Worm (Caenorhabditis elegans) whole organism, early embryonic: ENCODE measurements around the gene C45G9.10.

Source experiments
- B0310.2 ChIP-seq: sonication (generic microtip); optimal IDR thresholded peaks from 2 replicates; lab custom pipeline; 2016; ENCODE audit warnings: mild to moderate bottlenecking, missing genetic modification characterization, missing compliant biosample characterization
- F13C5.2 ChIP-seq: sonication (generic microtip); optimal IDR thresholded peaks from 2 replicates; lab custom pipeline; 2017; ENCODE audit warnings: mild to moderate bottlenecking, missing genetic modification characterization, inconsistent platforms, missing compliant biosample characterization
- aly-1 ChIP-seq: sonication (generic microtip); optimal IDR thresholded peaks from 2 replicates; lab custom pipeline; 2016; ENCODE audit warnings: missing genetic modification characterization, missing compliant biosample characterization
- ama-1 ChIP-seq: fragments of 150-350 bp; optimal IDR thresholded peaks from 2 replicates; lab custom pipeline; 2014
- ceh-13 ChIP-seq: fragments of 200-800 bp; sonication (Bioruptor generic); optimal IDR thresholded peaks from 2 replicates; lab custom pipeline; 2018; ENCODE audit warnings: mild to moderate bottlenecking, missing genetic modification characterization, missing compliant biosample characterization
- ceh-36 ChIP-seq: sonication (generic microtip); optimal IDR thresholded peaks from 2 replicates; lab custom pipeline; 2016; ENCODE audit warnings: missing genetic modification characterization, inconsistent platforms, missing compliant biosample characterization
- ets-7 ChIP-seq: sonication (generic microtip); optimal IDR thresholded peaks from 2 replicates; lab custom pipeline; 2016; ENCODE audit warnings: missing genotype, missing genetic modification characterization, missing compliant biosample characterization
- flt-1 ChIP-seq: fragments of 200-800 bp; sonication (Bioruptor generic); IDR thresholded peaks from 2 replicates; pipeline ENCODE4 v1.3.6; 2022; ENCODE audit warnings: missing genetic modification characterization, missing compliant biosample characterization
- hmbx-1 ChIP-seq: sonication (generic microtip); optimal IDR thresholded peaks from 2 replicates; lab custom pipeline; 2016; ENCODE audit warnings: mild to moderate bottlenecking, missing genetic modification characterization, missing compliant biosample characterization
- hmg-4 ChIP-seq: fragments of 200-800 bp; sonication (Bioruptor generic); optimal IDR thresholded peaks from 2 replicates; lab custom pipeline; 2018; ENCODE audit warnings: mild to moderate bottlenecking, missing genetic modification characterization, missing compliant biosample characterization
- hnd-1 ChIP-seq: sonication (generic microtip); optimal IDR thresholded peaks from 2 replicates; lab custom pipeline; 2016; ENCODE audit warnings: missing genetic modification characterization, missing compliant biosample characterization
- pes-1 ChIP-seq: fragments of 200-800 bp; sonication (Bioruptor generic); IDR thresholded peaks from 2 replicates; pipeline ENCODE4 v1.3.6; 2022; ENCODE audit warnings: missing genetic modification reagents, missing genetic modification characterization, missing compliant biosample characterization
- scrt-1 ChIP-seq: fragments of 200-800 bp; sonication (Bioruptor generic); IDR thresholded peaks from 2 replicates; pipeline ENCODE4 v1.3.6; 2022; ENCODE audit warnings: missing genetic modification characterization, missing compliant biosample characterization
- sea-1 ChIP-seq: fragments of 200-800 bp; sonication (Bioruptor generic); conservative IDR thresholded peaks from 2 replicates; pipeline ENCODE4 v1.3.6; 2022; ENCODE audit warnings: missing genetic modification characterization, missing compliant biosample characterization
- tbx-11 ChIP-seq: fragments of 200-800 bp; sonication (Bioruptor generic); IDR thresholded peaks from 2 replicates; pipeline ENCODE4 v1.3.6; 2022; ENCODE audit warnings: missing genetic modification characterization, missing compliant biosample characterization
- tbx-37 ChIP-seq: fragments of 200-800 bp; sonication (Bioruptor generic); conservative IDR thresholded peaks from 2 replicates; pipeline ENCODE4 v1.3.6; 2022; ENCODE audit warnings: missing genetic modification reagents, missing genetic modification characterization, missing compliant biosample characterization
- tra-4 ChIP-seq: sonication (generic microtip); optimal IDR thresholded peaks from 2 replicates; lab custom pipeline; 2017; ENCODE audit warnings: missing genetic modification characterization, missing compliant biosample characterization

C45G9.10 gene

DNA sequence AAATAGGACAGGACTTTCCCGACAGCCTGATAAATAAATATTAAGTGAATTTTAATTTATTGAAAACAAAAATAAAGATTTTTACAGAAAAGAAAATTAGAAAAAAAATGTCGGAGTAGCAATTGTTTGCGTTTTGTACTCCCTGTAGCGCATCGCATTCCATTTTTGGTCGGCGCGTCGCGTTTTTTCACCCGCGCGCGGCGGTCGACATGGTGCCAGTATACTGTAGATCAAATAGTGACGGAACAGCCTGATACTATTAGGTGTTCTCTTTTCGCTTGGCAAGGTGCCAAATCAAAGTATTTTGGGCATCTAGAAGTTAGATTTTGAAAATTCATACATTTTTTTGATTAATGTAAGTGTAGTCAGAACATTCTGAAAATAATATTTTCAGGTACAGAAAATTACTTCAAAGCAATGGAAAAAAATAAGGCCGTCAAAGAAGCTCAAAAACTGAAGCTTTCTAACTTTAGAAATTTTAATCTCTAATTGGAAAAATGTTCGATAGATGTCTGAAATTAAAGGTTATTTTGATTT lies 37.1 kb upstream of the C45G9.10 start:
- TF ChIP-seq tra-4, result no peak
- TF ChIP-seq ceh-13 (GFP tag; lab: Kevin White, UChicago), result no peak
- TF ChIP-seq tbx-37 (GFP tag; lab: Robert Waterston, UW), result no peak
- no peak for TF ChIP-seq ama-1 (lab: Kevin White, UChicago)
- no peak for TF ChIP-seq ets-7 (tag; lab: Kevin White, UChicago)
- no peak for TF ChIP-seq pes-1 (GFP tag; lab: Robert Waterston, UW)
- TF ChIP-seq scrt-1 (GFP tag; lab: Robert Waterston, UW), result no peak
- no peak for TF ChIP-seq aly-1 (tag; lab: Kevin White, UChicago)
- no peak for TF ChIP-seq sea-1 (GFP tag; lab: Robert Waterston, UW)
- no peak for TF ChIP-seq ceh-36
- TF ChIP-seq hmg-4 (GFP tag; lab: Kevin White, UChicago), result no peak
- no peak for TF ChIP-seq F13C5.2
- no peak for TF ChIP-seq hmbx-1
- no peak for TF ChIP-seq B0310.2
- TF ChIP-seq flt-1 (GFP tag; lab: Robert Waterston, UW), result no peak

DNA sequence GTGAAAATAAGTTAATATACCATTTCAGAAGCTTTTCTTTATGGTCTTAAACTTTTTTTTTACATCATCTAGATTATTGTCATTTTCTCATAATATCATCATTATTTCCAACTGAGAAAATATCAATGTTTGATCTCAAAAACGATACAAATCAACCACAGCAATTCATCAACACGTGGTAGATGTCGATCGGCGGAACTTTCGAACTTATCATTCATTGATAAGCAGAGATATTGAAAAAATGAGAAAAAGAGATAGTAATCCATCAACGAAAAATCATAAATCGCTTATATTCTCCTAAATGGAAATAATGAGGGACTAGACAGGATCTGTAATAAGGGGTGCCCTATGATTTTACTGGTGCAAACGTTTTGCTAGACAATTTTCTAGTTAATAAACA lies 35.0 kb upstream of the C45G9.10 start:
- TF ChIP-seq B0310.2 (no peak), hnd-1 (tag; lab: Kevin White, UChicago) (no peak), tbx-11 (GFP tag; lab: Robert Waterston, UW) (no peak), flt-1 (GFP tag; lab: Robert Waterston, UW) (no peak), ceh-13 (GFP tag; lab: Kevin White, UChicago) (no peak)

DNA sequence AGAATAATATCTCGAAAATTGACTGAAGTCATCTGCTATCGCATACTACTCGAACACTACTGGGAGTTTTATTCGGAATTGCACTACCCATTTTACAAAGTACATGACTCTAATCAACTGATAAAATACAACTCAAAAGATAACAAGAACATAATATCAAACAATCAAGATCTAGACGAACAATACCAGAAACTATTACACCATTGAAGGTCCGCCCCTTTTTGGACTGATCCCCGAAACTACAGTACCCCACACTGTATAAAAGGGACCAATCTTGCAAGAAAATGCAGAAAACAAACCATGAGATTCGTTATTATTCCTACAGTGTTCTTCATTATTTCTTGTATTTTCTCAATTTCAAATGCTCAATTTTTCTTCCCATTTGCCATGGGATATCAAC lies 32.8 kb upstream of the C45G9.10 start, which contains the start of gene F54D8.10:
TSS of gene F54D8.10 (plus strand) at position 301 of the 400 bp plus-strand sequence.
- TF ChIP-seq pes-1 (GFP tag; lab: Robert Waterston, UW) (no peak), hmg-4 (GFP tag; lab: Kevin White, UChicago) (no peak), hmbx-1 (no peak), tbx-11 (GFP tag; lab: Robert Waterston, UW) (no peak), tra-4 (no peak), tbx-37 (GFP tag; lab: Robert Waterston, UW) (no peak), scrt-1 (GFP tag; lab: Robert Waterston, UW) (no peak), sea-1 (GFP tag; lab: Robert Waterston, UW) (no peak), ceh-36 (no peak)

DNA sequence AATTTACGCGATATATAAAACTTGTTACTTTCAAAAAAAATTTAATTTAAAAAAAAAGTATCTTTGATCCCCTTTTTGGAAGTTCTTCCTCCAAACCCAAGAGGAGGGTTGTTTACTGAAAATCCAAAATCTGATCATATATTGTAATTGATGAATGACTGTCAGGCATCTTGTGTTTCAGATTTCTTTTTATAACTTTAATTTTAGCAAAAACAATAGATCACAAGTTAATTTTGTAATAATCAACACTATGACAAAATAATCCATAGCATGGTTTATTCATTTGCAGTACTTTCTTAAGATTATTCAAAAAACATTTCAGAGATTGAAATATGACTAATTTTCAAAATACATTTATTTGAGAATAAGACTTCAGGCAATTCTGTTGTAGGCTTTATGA lies 30.6 kb upstream of the C45G9.10 start:
- TF ChIP-seq hnd-1 (tag; lab: Kevin White, UChicago), result no peak
- no peak for TF ChIP-seq tbx-37 (GFP tag; lab: Robert Waterston, UW)
- TF ChIP-seq hmg-4 (GFP tag; lab: Kevin White, UChicago), result no peak
- TF ChIP-seq ets-7 (tag; lab: Kevin White, UChicago), result no peak
- TF ChIP-seq aly-1 (tag; lab: Kevin White, UChicago), result no peak
- no peak for TF ChIP-seq ama-1 (lab: Kevin White, UChicago)
- TF ChIP-seq hmbx-1, result no peak
- no peak for TF ChIP-seq ceh-36
- no peak for TF ChIP-seq F13C5.2
- no peak for TF ChIP-seq tbx-11 (GFP tag; lab: Robert Waterston, UW)

DNA sequence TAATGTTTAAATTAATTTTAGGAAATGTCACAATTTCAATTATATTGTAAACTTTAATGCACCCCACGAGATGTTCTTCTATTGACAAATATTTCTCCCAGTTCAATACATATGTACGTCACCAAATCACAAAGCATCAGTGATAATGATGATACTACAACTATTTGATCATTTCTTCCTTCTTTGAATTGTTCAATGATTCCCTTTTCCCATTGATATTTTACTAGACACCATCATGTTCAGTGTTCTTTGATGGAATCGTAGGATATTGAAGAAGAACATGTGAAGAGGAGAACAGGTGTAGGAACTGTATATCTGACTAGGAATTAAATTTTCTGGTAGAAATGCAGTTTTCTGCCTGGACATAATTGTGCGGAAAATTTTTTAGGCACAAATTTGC lies 27.8 kb upstream of the C45G9.10 start:
- TF ChIP-seq tbx-37 (GFP tag; lab: Robert Waterston, UW) (no peak), ceh-36 (no peak), hnd-1 (tag; lab: Kevin White, UChicago) (no peak), ceh-13 (GFP tag; lab: Kevin White, UChicago) (no peak), B0310.2 (no peak), pes-1 (GFP tag; lab: Robert Waterston, UW) (no peak), ama-1 (lab: Kevin White, UChicago) (no peak), tra-4 (no peak), scrt-1 (GFP tag; lab: Robert Waterston, UW) (no peak), aly-1 (tag; lab: Kevin White, UChicago) (no peak), ets-7 (tag; lab: Kevin White, UChicago) (no peak), tbx-11 (GFP tag; lab: Robert Waterston, UW) (no peak), flt-1 (GFP tag; lab: Robert Waterston, UW) (no peak), sea-1 (GFP tag; lab: Robert Waterston, UW) (no peak), hmbx-1 (no peak), hmg-4 (GFP tag; lab: Kevin White, UChicago) (no peak)

DNA sequence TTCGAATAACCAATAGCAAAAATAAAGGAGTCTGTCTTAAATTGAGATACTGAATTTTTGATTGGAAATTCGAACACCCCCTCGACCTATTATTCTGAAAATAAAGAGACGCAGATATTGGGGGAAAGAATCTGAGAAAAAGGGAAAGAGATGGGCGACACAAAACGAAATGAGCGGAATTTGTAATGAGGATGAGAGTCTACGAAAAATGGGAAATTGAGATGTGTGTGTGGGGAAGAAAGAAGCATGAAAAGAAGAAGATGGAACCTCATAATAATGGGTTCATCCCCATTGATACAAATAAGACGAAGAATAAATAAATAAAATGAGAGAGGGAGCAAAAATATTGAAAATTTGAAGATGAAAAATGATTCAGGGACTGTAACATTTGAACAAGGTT lies 23.8 kb upstream of the C45G9.10 start, which contains the start of gene cah-1:
TSS of gene cah-1 (minus strand) at position 101 of the 400 bp plus-strand sequence.
- TF ChIP-seq ama-1 (lab: Kevin White, UChicago), result no peak
- TF ChIP-seq flt-1 (GFP tag; lab: Robert Waterston, UW), result no peak
- no peak for TF ChIP-seq aly-1 (tag; lab: Kevin White, UChicago)
- no peak for TF ChIP-seq tra-4
- no peak for TF ChIP-seq hnd-1 (tag; lab: Kevin White, UChicago)
- TF ChIP-seq tbx-37 (GFP tag; lab: Robert Waterston, UW), result no peak
- no peak for TF ChIP-seq hmg-4 (GFP tag; lab: Kevin White, UChicago)
- TF ChIP-seq ets-7 (tag; lab: Kevin White, UChicago), result no peak
- TF ChIP-seq F13C5.2, result no peak
- TF ChIP-seq sea-1 (GFP tag; lab: Robert Waterston, UW), result no peak
- no peak for TF ChIP-seq ceh-13 (GFP tag; lab: Kevin White, UChicago)
- no peak for TF ChIP-seq B0310.2
- no peak for TF ChIP-seq hmbx-1
- TF ChIP-seq pes-1 (GFP tag; lab: Robert Waterston, UW), result no peak
- no peak for TF ChIP-seq scrt-1 (GFP tag; lab: Robert Waterston, UW)
- TF ChIP-seq ceh-36, result no peak

DNA sequence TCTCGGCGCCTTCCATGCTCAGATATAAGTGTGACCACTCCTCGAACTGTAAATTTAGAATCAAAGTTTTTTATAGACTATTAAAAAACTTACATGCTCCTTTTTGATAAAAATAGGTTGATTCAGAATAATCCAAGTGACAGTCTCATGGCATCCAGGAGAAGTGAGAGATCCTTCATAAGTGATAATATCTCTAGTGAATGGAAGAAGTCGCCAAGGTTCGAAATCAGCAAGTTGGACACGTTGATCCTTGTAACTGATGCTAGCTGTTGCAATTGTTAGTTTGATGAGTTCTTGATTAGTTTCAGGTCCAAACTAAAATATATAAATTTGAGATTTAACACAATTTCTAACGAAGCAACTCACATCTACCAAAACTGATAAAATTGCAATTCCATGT lies 21.6 kb upstream of the C45G9.10 start:
- TF ChIP-seq aly-1 (tag; lab: Kevin White, UChicago), result no peak
- no peak for TF ChIP-seq flt-1 (GFP tag; lab: Robert Waterston, UW)
- TF ChIP-seq tbx-37 (GFP tag; lab: Robert Waterston, UW), result no peak
- no peak for TF ChIP-seq hmbx-1
- TF ChIP-seq ceh-36, result no peak
- TF ChIP-seq pes-1 (GFP tag; lab: Robert Waterston, UW), result no peak
- TF ChIP-seq hnd-1 (tag; lab: Kevin White, UChicago), result no peak
- TF ChIP-seq tbx-11 (GFP tag; lab: Robert Waterston, UW), result no peak
- TF ChIP-seq hmg-4 (GFP tag; lab: Kevin White, UChicago), result no peak
- TF ChIP-seq scrt-1 (GFP tag; lab: Robert Waterston, UW), result no peak
- no peak for TF ChIP-seq ets-7 (tag; lab: Kevin White, UChicago)
- no peak for TF ChIP-seq ama-1 (lab: Kevin White, UChicago)
